Fruit fly (Drosophila melanogaster) whole organism: Measurements from ENCODE around the gene DIP-gamma.

ENCODE experiments used
- CG8478 ChIP-seq: fragments of >200 bp; optimal IDR thresholded peaks from 2 replicates; lab custom pipeline; 2018; ENCODE audit warnings: inconsistent platforms
- Dll ChIP-seq: fragments of >200 bp; optimal IDR thresholded peaks from 2 replicates; lab custom pipeline; 2017
- EcR ChIP-seq, 2 experiments: fragments of >200 bp; optimal IDR thresholded peaks; 2 replicates each; lab custom pipeline; 2017; ENCODE audit warnings: missing biosample characterization in 2 of 2, missing genetic modification characterization in 2 of 2, missing genetic modification reagents in 2 of 2
- pan ChIP-seq: fragments of >200 bp; optimal IDR thresholded peaks from 2 replicates; lab custom pipeline; 2017
- psq ChIP-seq: fragments of >200 bp; optimal IDR thresholded peaks from 2 replicates; lab custom pipeline; 2017
- usp ChIP-seq: fragments of >200 bp; optimal IDR thresholded peaks from 2 replicates; lab custom pipeline; 2017; ENCODE audit warnings: missing biosample characterization, missing genetic modification characterization, mixed read lengths

The DIP-gamma gene

DNA sequence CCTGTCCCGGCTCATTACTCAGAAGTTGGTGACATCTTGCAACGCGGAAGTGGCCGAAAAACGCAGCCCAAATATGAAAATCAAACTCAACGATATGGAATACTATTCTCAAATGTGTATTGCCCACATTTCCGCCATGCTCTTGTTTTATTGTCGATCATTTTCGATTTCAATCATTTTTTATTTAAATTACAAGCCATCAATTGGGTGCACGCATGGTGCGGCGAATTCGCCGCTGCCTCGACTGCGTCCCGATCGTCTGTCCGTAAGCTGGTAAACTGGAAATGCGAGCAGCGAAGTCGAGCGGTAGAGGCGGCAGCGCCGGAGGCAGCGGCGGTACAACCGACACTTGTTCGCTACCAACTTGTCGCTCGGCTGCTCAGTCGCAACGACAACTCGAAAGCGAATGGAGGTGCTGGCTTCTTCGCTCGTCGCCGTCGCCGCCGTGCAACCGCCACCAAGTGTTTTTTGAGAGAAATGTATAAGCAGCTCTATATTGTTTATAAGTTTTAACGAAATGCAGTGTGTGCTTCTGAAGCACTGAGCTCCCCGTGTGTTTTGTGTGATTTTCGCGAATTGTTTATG lies 78.6 kb downstream of the DIP-gamma start:
- TF ChIP-seq CG8478 (no peak), pan (no peak)

dm6 chr3R:28889427-28889736 lies 80.8 kb downstream of the DIP-gamma start:
- TF ChIP-seq pan (no peak), psq (lab: Kevin White, UChicago) (no peak), CG8478 (peak; percentile 71), Dll (lab: Kevin White, UChicago) (no peak), usp (GFP tag; lab: Kevin White, UChicago) (no peak), EcR (GFP tag; optimal IDR thresholded peaks at IDR 0.05; lab: Kevin White, UChicago) (no peak)

dm6 chr3R:28888561-28889426 lies 81.4 kb downstream of the DIP-gamma start:
- TF ChIP-seq EcR (GFP tag; optimal IDR thresholded peaks at IDR 0.05; lab: Kevin White, UChicago) (peak in 1 of 2 experiments; percentile 88), usp (GFP tag; lab: Kevin White, UChicago) (no peak), psq (lab: Kevin White, UChicago) (no peak)

dm6 chr3R:28887559-28888432 lies 82.4 kb downstream of the DIP-gamma start, which contains the start of the genes CG33203 and Doa:
TSS of gene CG33203 (minus strand) at chr3R:28887709.
TSS of gene Doa (plus strand) at chr3R:28888073.
- TF ChIP-seq CG8478 (no peak), psq (lab: Kevin White, UChicago) (no peak), Dll (lab: Kevin White, UChicago) (no peak), pan (no peak), usp (GFP tag; lab: Kevin White, UChicago) (no peak)

DNA sequence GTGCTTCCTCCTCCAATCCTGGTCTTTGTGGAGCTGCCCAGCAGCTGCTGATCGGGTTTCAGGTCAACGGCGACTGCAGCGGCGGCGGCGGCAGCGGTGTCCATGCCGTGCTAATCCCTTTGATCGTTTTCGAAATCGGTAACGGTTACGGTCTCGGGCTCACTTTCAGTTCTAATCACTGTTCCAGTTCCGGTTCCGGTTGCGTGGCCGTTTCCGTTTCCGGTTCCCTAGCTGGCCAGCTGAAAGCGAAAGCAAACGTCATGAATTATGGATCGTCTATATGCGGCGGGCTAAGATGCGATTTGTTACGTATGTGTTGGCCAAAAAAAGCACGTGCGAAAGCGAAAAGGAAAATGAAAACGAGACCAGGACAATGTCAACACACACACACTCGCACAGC lies 83.4 kb downstream of the DIP-gamma start:
- TF ChIP-seq CG8478 (no peak), usp (GFP tag; lab: Kevin White, UChicago) (no peak), Dll (lab: Kevin White, UChicago) (peak; percentile 2), EcR (GFP tag; optimal IDR thresholded peaks at IDR 0.05; lab: Kevin White, UChicago) (no peak)

dm6 chr3R:28883434-28883833 lies 86.7 kb downstream of the DIP-gamma start, which contains the start of gene Nepl21:
TSS of gene Nepl21 (plus strand) at chr3R:28883693.
- TF ChIP-seq CG8478 (no peak), psq (lab: Kevin White, UChicago) (no peak), pan (no peak), usp (GFP tag; lab: Kevin White, UChicago) (no peak), Dll (lab: Kevin White, UChicago) (no peak), EcR (GFP tag; optimal IDR thresholded peaks at IDR 0.05; lab: Kevin White, UChicago) (no peak)

dm6 chr3R:28880066-28880842 lies 89.9 kb downstream of the DIP-gamma start, which contains the start of the genes Nepl19 and Nepl20:
TSS of gene Nepl19 (minus strand) at chr3R:28880122.
TSS of gene Nepl20 (plus strand) at chr3R:28880792.
- TF ChIP-seq Dll (lab: Kevin White, UChicago): no peak
- TF ChIP-seq EcR (GFP tag; optimal IDR thresholded peaks at IDR 0.05; lab: Kevin White, UChicago): no peak
- TF ChIP-seq CG8478: no peak
- no peak for TF ChIP-seq pan
- TF ChIP-seq usp (GFP tag; lab: Kevin White, UChicago): no peak
- no peak for TF ChIP-seq psq (lab: Kevin White, UChicago)

dm6 chr3R:28875345-28875744 lies 94.8 kb downstream of the DIP-gamma start, which contains the start of gene Nepl18:
TSS of gene Nepl18 (plus strand) at chr3R:28875621.
- no peak for TF ChIP-seq usp (GFP tag; lab: Kevin White, UChicago)
- no peak for TF ChIP-seq pan
- TF ChIP-seq CG8478: no peak
